Worm (Caenorhabditis elegans): ENCODE measurements around the gene C31H1.5.

C31H1.5 gene

DNA sequence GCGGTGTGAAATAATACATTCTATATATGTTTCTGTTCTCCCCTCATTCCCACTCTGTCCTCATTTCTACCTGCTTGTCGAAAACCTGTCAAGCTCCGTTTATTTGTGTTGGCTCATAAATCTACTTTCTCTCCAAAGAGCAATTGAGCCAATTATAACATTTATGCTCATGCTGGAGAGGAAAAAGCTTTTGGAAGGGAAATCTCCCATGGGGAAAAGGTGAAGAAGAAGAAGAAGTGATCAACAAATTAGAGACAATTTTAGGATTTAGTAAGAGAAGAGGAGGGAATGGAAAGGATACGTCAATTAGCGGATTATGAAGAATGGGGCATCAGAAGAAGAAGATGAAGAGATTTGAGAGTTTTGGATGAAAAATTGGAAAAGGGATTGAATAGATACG is 13.1 kb upstream of the C31H1.5 start:
- TF ChIP-seq dao-5 (tag; optimal IDR thresholded peaks at IDR 0.05) (no peak), W03F9.2 (tag; optimal IDR thresholded peaks at IDR 0.05) (no peak), him-1 (tag; optimal IDR thresholded peaks at IDR 0.05) (no peak)

DNA sequence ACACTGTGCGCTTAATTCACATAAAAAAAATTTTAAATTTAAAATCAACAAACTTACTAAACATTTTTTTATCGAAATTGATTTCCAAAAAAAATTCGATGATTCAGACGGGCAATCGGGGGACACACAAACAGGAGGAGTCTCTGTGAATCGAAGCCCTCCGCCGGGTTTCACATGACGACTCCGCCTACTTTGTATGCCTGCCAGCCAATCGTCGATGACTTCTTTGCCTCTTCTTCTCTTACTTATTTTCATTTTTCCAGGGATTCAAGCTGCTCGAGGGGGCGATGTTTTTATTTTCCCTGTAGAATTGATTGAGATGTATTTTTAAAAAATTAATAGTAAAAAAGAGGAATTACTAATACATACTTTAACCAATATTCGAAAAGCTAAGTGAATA is 10.3 kb upstream of the C31H1.5 start, which contains the start of gene lntl-1:
Gene lntl-1, minus strand, starts transcription at position 185 of the 400 bp plus-strand sequence.
- no peak for TF ChIP-seq W03F9.2 (tag; optimal IDR thresholded peaks at IDR 0.05)
- no peak for TF ChIP-seq dao-5 (tag; optimal IDR thresholded peaks at IDR 0.05)
- no peak for TF ChIP-seq him-1 (tag; optimal IDR thresholded peaks at IDR 0.05)

DNA sequence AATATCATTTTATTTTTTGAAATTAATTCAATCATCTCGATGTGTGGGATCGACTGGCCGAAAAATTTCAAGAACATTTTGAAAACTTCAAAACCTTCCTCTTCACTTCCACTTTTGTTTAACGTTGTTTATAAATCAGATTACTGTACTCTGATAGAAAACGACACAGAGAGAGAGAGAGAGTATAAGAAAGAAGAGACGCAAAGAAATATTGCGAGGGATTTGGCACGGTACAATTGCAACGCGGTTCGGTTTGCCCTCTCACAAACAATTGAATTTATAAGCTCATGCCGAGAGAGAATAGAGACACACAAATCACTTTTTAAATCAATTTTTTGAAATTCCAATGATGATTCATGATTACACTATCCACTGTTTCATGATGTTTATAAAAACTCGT is 9.8 kb upstream of the C31H1.5 start:
- no peak for TF ChIP-seq dao-5 (tag; optimal IDR thresholded peaks at IDR 0.05)
- TF ChIP-seq him-1 (tag; optimal IDR thresholded peaks at IDR 0.05), result no peak
- TF ChIP-seq W03F9.2 (tag; optimal IDR thresholded peaks at IDR 0.05), result no peak

DNA sequence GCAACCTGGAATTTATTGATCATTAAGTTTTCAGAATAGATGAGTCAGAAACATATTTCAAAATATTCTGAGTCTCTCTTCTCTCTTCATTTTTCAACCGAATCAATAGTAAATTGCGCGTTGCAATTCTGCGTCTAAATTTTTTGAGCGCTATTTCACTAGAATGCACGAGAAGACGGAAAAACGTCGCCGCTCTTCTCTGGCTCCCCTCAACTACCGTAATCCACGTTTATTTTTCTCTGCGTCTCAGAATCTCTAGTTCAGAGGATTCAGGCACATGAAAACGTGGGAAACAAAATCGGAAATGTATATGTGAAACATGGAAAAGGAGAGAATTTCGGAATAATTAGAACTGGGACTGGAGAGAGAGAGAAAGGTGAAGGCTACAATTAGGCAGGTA is 8.9 kb upstream of the C31H1.5 start:
- TF ChIP-seq W03F9.2 (tag; optimal IDR thresholded peaks at IDR 0.05), result no peak
- no peak for TF ChIP-seq him-1 (tag; optimal IDR thresholded peaks at IDR 0.05)

DNA sequence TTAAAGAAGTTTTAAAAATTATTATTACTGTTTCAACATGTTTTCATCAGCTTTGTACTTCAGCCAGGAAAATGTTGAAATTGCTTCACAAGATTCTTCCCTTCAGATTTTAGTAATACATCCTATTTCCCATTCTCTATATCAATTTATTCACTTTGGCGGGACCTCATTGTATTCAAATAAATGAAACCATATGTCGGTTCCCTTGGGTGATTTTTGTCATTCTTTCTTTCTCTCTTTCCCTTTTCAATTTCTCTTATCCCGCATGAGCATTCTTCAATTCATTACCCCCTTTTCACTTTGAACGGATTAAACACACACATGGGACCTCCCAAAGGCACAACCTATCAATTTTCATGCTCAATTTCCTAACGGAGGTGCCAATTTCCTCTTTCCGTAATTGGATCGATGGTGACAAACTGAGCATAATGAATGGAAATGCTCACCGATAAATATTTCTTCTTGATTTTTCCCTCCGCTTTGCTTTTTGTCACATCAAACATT is 7.0 kb upstream of the C31H1.5 start:
- TF ChIP-seq him-1 (tag; optimal IDR thresholded peaks at IDR 0.05) (no peak), dao-5 (tag; optimal IDR thresholded peaks at IDR 0.05) (no peak), W03F9.2 (tag; optimal IDR thresholded peaks at IDR 0.05) (no peak)

DNA sequence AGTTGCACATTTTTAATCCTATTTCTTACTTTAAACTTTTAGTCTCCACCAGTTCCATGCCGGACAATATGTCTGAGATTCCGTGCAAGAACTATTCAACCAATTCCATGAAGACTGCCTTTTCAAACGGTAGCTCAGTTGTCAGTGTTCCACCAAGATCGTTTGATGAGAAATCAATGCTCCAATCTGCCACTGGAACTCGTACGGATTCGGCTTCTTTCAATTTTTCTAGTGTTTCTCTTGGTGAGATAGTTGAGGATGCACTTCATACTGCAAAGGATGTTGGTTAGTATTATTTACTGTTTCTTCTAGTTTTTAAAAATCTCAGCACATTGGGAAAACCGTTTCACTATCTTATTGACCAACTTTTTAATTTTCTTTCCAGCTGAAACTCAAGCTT is 3.0 kb upstream of the C31H1.5 start:
- TF ChIP-seq him-1 (tag; optimal IDR thresholded peaks at IDR 0.05) (no peak), W03F9.2 (tag; optimal IDR thresholded peaks at IDR 0.05) (no peak), dao-5 (tag; optimal IDR thresholded peaks at IDR 0.05) (no peak)

DNA sequence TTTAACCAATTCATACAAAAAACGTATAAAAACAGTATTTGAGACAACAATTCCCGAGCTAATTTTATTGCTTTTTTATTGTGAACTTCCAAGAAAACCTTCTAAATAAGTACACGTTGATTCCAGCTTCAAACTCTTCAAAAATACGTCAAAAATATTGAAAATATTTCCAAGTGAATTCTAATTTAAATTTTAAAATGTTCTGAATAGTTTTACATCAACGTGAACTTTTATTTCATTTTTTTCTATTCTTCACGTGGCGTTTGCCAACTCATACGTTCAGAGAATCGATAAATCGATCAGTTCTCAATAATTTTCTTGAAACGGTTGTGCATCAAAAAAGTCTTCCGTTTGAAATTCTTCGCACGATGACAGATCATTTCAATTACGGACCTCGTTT is 559 bp upstream of the C31H1.5 start, which contains the start of gene C31H1.1:
Gene C31H1.1, plus strand, starts transcription at position 301 of the 400 bp plus-strand sequence.
- TF ChIP-seq dao-5 (tag; optimal IDR thresholded peaks at IDR 0.05) (no peak), him-1 (tag; optimal IDR thresholded peaks at IDR 0.05) (no peak), W03F9.2 (tag; optimal IDR thresholded peaks at IDR 0.05) (no peak)

DNA sequence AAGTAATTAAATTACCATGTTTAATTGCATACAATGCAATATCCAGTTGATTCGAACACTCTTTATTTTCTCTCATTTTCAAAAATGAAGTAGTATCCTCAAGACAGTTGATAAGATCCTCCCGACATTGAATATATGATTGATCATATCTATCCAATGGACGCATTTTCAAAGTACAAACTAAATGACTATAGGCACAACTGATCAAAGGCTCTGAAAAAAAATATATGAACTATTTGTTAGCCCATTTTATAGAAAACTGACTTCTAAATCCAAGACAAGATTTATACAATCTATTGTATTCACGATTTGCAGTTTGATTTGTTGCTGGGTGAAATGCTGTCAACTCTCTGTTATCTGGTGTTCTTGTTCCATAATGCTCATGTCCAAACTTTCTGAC is 1.1 kb downstream of the C31H1.5 start:
- no peak for TF ChIP-seq W03F9.2 (tag; optimal IDR thresholded peaks at IDR 0.05)
- no peak for TF ChIP-seq him-1 (tag; optimal IDR thresholded peaks at IDR 0.05)
- TF ChIP-seq dao-5 (tag; optimal IDR thresholded peaks at IDR 0.05), result no peak

DNA sequence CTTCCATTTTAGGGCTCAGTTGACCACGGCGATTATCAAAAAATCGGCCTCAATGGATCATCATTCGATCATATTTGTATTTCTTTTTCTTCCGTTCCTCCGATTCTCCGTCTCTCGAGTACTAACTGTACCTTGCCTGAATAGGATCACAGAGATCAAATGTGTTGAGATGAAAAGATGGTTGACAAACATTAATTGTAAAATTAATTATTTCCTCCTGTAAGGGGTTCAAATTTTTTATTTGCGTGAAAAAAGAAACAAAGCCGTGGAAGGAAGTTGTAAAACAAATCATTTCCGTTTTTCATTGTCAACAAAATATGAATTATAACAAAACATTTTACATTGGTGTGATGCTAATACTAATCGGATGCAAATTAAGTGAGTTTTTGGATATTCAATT is 5.6 kb downstream of the C31H1.5 start, which contains the start of gene C31H1.2:
Gene C31H1.2, plus strand, starts transcription at position 301 of the 400 bp plus-strand sequence.
- TF ChIP-seq him-1 (tag; optimal IDR thresholded peaks at IDR 0.05), result no peak
- no peak for TF ChIP-seq dao-5 (tag; optimal IDR thresholded peaks at IDR 0.05)
- TF ChIP-seq W03F9.2 (tag; optimal IDR thresholded peaks at IDR 0.05), result no peak

DNA sequence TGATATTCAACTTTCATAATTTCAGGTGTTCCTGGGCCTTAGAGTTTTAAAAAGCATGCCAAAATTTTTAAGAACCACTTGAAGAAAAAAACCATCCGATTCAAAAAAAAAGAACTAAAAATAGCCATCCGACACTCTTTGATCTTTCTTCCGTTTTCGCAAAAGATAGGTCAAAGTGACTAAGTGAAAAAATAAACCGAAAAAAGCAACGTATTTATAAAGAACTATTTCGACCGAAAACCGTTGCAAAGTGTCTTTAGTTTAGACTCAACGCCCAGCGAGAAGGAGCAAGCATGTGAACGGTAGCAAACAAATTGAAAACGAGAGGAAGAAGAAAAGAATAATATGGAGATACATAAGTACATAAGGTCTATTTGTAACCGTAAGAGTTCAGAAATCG is 12.9 kb downstream of the C31H1.5 start:
- TF ChIP-seq W03F9.2 (tag; optimal IDR thresholded peaks at IDR 0.05) (no peak), dao-5 (tag; optimal IDR thresholded peaks at IDR 0.05) (no peak), him-1 (tag; optimal IDR thresholded peaks at IDR 0.05) (no peak)

DNA sequence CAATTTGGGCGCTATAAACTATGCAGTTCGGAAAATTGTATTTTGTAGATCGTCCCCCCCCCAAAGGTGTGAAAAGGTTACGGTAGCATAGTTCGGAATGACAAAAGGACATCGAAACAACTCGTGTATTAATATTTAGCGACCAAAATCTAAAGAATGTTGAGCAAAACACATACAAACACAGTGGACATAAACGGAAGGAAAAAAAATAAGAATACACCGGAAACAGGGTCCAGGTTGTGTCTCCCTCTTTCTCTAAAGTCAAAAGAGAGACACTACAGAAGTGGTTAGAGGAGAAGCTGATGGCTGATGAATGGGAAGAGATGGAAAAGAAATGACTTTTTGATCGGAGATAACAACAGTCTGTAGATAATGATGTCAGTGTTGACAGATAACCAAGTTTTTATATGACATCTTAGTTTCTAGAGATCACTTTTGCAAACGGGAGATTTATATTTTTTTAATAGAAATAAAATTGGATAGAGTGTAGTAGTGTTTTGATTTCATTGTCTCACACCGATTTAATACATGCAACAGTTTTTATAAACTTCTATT is 16.3 kb downstream of the C31H1.5 start:
- TF ChIP-seq dao-5 (tag; optimal IDR thresholded peaks at IDR 0.05) (no peak), him-1 (tag; optimal IDR thresholded peaks at IDR 0.05) (no peak), W03F9.2 (tag; optimal IDR thresholded peaks at IDR 0.05) (no peak)

DNA sequence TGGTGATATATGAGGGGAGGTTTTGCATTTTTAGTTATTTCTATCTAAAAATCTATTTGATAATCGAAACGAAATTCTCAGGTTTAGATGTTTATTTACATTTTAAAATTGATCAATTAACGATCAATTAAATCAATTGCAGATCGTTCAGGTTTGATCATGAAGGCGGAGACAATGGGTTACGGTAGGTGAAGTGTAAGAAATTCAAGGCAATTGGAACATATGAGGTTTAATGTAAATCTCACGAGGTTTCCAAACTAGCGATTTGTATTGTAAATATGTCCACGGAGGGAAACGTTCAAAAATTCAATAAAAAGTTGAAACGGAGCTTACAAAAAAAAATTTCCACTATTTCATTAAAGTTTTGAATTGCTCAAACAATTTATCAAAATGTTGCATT is 17.1 kb downstream of the C31H1.5 start:
- TF ChIP-seq W03F9.2 (tag; optimal IDR thresholded peaks at IDR 0.05), result no peak
- no peak for TF ChIP-seq dao-5 (tag; optimal IDR thresholded peaks at IDR 0.05)
- no peak for TF ChIP-seq him-1 (tag; optimal IDR thresholded peaks at IDR 0.05)

DNA sequence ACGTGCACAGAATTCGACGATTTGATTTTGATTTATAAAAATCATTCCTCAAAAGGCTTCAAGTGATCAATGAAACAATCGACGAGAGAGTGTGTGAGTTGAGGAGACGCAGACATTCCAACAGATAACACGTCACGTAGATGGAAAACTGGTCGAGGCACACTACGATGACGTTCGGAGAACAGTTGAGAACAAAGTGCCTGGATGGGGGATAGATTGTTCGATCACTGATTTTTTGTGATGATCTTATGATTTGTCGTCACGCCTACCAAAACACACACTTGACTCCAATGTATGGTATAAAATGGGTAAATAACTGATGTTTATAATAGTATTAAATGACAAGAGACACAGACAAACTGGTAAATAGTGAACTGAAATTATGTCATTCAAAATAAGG is 18.3 kb downstream of the C31H1.5 start:
- TF ChIP-seq dao-5 (tag; optimal IDR thresholded peaks at IDR 0.05) (no peak), him-1 (tag; optimal IDR thresholded peaks at IDR 0.05) (no peak)

DNA sequence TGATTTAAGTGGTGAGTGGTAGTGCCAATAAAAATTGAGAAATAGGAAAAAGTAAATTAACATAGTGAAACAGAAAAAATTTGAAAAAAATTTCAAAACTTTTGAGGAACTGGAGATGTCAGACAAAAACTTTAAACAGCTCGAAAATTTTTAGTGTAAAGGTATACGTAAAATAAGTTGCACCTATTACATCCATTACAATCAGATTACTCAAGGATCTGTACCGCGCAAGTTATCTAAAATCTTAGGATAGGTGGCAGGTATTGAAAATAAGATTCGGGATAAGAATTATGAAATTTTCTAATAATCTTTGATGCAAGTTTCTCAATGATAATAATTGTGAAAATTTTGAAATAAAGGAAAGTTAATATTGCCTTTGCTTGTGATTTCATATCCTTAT is 29.8 kb downstream of the C31H1.5 start:
- no peak for TF ChIP-seq dao-5 (tag; optimal IDR thresholded peaks at IDR 0.05)
- no peak for TF ChIP-seq W03F9.2 (tag; optimal IDR thresholded peaks at IDR 0.05)
- TF ChIP-seq him-1 (tag; optimal IDR thresholded peaks at IDR 0.05), result no peak

DNA sequence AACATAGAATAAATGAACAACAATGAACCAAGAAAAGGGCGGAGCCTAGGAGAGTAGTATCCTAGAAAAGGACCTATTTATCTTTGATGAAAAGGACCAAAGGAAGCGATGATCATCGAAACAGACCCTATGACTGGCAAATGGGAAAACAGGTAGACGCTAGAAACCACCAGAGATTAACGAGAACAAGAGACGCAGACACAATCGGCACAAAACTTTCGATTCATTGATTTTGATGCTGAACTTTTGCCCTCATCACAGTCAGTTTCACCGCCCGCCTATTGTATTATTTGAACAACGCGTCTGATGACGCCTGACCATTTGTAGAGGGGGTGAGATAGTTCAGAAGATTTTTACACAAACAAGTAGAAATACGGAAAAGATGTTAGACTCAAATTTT is 30.9 kb downstream of the C31H1.5 start:
- TF ChIP-seq W03F9.2 (tag; optimal IDR thresholded peaks at IDR 0.05) (no peak), him-1 (tag; optimal IDR thresholded peaks at IDR 0.05) (no peak)

All from whole organism, L4/young adult.